Worm (Caenorhabditis elegans): ENCODE results near the gene Y62H9A.5.

The Y62H9A.5 gene

DNA sequence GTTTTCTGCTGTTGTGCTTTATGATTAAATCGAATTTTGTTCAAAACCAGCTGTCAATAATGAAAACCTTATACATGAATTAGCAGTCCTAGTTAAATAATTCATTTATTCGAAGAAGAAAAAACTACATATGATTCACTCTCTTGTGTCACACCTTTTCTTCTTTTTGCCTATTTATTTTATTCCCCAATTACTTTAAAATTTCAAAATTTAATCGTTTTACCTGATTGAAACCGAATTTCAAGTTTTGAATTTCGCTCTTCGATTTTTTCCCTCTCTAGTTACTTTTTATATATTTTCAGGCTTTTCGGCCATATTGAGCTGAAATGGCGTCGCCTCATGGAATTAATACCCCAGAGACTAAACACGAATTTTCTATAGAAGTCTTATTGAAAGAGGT lies 30.2 kb downstream of the Y62H9A.5 start, which contains the start of gene xtr-1:
Gene xtr-1 (plus strand): TSS at position 301 of the 400 bp plus-strand sequence.
- TF ChIP-seq aha-1 (tag) (peak; percentile 61), zip-2 (tag; optimal IDR thresholded peaks at IDR 0.05) (no peak)

DNA sequence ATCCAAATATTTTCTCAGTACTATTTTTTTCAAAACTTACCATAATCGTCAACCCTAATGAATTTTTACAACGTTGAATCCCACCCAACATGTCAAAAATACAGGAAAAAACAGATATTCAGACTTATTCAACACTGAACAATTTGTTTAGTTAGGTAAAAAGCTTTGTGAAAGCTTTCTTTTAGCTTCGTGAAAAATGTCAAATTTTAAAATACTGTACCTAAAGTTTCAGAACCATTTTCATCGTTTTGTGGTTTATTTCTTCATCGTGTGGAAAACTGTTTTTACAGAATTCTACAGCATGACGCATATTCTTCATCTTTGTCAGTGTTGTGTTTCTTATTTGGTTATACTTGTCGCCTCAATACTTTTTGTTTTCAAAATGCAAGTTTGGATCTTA lies 32.1 kb downstream of the Y62H9A.5 start, which contains the start of gene F54F7.14:
Gene F54F7.14 (plus strand): TSS at position 301 of the 400 bp plus-strand sequence.
- no peak for TF ChIP-seq nhr-76 (tag; optimal IDR thresholded peaks at IDR 0.05)
- no peak for TF ChIP-seq saeg-2 (GFP tag; IDR thresholded peaks at IDR 0.05)
- TF ChIP-seq F10B5.3 (tag; optimal IDR thresholded peaks at IDR 0.05), result no peak
- TF ChIP-seq cey-2 (tag; optimal IDR thresholded peaks at IDR 0.05; ENCODE audit: borderline replicate concordance, insufficient read depth), result no peak
- no peak for TF ChIP-seq zfp-2 (tag; optimal IDR thresholded peaks at IDR 0.05)
- no peak for TF ChIP-seq T26A8.4 (GFP tag; IDR thresholded peaks at IDR 0.05)
- TF ChIP-seq daf-8 (GFP tag; IDR thresholded peaks at IDR 0.05), result no peak
- no peak for TF ChIP-seq arid-1 (GFP tag; conservative IDR thresholded peaks at IDR 0.05)

DNA sequence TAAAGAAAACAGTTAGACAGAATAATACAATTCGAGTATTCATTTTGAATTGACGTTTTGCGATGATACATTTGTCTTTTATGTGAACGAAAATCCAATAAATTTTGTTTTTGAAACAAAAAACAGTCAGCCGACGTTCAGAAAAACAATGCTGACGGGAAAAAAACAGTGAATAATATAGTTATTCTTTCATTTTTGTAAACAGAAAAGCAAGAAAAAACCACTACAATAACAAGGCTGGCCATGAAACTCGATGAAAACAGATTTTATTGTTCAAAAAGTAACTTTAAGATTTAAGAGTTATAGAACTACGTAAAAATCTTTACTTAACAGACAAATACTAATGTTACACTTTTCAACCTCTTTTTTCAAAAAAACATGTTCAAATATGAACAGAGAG lies 32.6 kb downstream of the Y62H9A.5 start, which contains the start of gene F54F7.3:
Gene F54F7.3 (minus strand): TSS at position 101 of the 400 bp plus-strand sequence.
- no peak for TF ChIP-seq lir-3 (tag; optimal IDR thresholded peaks at IDR 0.05)
- no peak for TF ChIP-seq dmd-8 (GFP tag; IDR thresholded peaks at IDR 0.05)
- no peak for TF ChIP-seq arid-1 (GFP tag; conservative IDR thresholded peaks at IDR 0.05)
- TF ChIP-seq unc-130 (GFP tag; optimal IDR thresholded peaks at IDR 0.05), result no peak
- no peak for TF ChIP-seq ZK546.5 (tag; optimal IDR thresholded peaks at IDR 0.05)
- no peak for TF ChIP-seq T20F7.1 (GFP tag; optimal IDR thresholded peaks at IDR 0.05)
- no peak for TF ChIP-seq nhr-11 (tag; optimal IDR thresholded peaks at IDR 0.05)
- TF ChIP-seq tra-1 (GFP tag; IDR thresholded peaks at IDR 0.05), result no peak
- TF ChIP-seq unc-62 (GFP tag; optimal IDR thresholded peaks at IDR 0.05 in 1 of 2), result no peak
- no peak for TF ChIP-seq unc-62 (tag; optimal IDR thresholded peaks at IDR 0.05)
- no peak for TF ChIP-seq nhr-28 (tag; optimal IDR thresholded peaks at IDR 0.05)
- no peak for TF ChIP-seq nhr-10 (tag; optimal IDR thresholded peaks at IDR 0.05)
- no peak for TF ChIP-seq duxl-1 (tag; optimal IDR thresholded peaks at IDR 0.05; ENCODE audit: poor library complexity)
- no peak for TF ChIP-seq egl-27 (tag; optimal IDR thresholded peaks at IDR 0.05)
- no peak for TF ChIP-seq mxl-3 (GFP tag; optimal IDR thresholded peaks at IDR 0.05)
- no peak for TF ChIP-seq dpl-1 (GFP tag; optimal IDR thresholded peaks at IDR 0.05)
- TF ChIP-seq lin-15B (tag; optimal IDR thresholded peaks at IDR 0.05), result no peak

DNA sequence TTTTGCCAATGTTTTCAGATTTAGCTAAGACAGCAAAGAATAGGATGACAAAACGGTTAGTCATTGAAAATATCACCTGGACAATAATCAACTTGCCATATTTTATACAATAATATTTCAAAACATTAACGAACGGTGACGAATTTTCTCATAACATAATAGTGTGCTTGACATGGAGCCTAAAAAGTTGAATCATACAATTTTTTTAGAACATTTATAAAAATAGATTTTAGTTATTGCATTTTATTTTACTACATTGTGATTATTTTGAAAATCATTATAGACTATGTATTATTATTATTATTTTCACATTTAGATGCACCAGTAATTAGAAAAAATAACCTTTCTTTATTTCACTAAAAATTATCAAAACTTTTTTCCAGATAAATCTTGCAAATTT lies 34.1 kb downstream of the Y62H9A.5 start, which contains the start of gene F54F7.9:
Gene F54F7.9 (minus strand): TSS at position 101 of the 400 bp plus-strand sequence.
- no peak for TF ChIP-seq F49E8.2 (tag; optimal IDR thresholded peaks at IDR 0.05; ENCODE audit: borderline replicate concordance)
- no peak for TF ChIP-seq daf-12 (tag; optimal IDR thresholded peaks at IDR 0.05)
- TF ChIP-seq duxl-1 (tag; optimal IDR thresholded peaks at IDR 0.05; ENCODE audit: poor library complexity), result no peak
- no peak for TF ChIP-seq jun-1 (tag; optimal IDR thresholded peaks at IDR 0.05)

DNA sequence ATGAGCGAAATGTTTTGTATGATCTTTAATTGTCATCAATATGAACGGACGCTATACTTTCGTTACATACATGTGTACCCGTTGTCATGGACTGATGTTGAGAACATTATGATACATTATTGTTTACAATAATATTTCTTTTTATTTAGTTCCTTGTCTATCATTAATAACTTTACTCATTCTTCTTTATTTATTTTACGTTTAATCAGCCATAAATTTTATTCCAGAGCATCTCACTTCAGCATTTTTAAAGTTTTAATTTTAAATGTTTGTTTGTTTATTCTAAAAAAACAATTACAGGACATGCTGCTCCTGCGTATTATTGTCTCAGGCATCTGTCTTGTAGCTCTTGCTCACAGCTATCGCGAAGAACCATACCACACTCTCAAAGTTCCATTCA lies 39.3 kb downstream of the Y62H9A.5 start, which contains the start of gene F54F7.2:
Gene F54F7.2 (plus strand): TSS at position 301 of the 400 bp plus-strand sequence.
- TF ChIP-seq hmg-1.1 (GFP tag; IDR thresholded peaks at IDR 0.05) (no peak), lin-29 (GFP tag; IDR thresholded peaks at IDR 0.05) (no peak), nhr-25 (tag; optimal IDR thresholded peaks at IDR 0.05; ENCODE audit: borderline replicate concordance, insufficient read depth) (no peak), zfp-2 (tag; optimal IDR thresholded peaks at IDR 0.05) (no peak), ceh-82 (tag; optimal IDR thresholded peaks at IDR 0.05) (no peak), ceh-62 (tag; optimal IDR thresholded peaks at IDR 0.05) (no peak), pqm-1 (tag; optimal IDR thresholded peaks at IDR 0.05) (no peak), nhr-6 (tag; optimal IDR thresholded peaks at IDR 0.05) (no peak), mxl-2 (GFP tag; conservative IDR thresholded peaks at IDR 0.05) (no peak), ceh-28 (tag; optimal IDR thresholded peaks at IDR 0.05) (no peak), Y75B8A.6 (GFP tag; IDR thresholded peaks at IDR 0.05) (no peak), tra-1 (GFP tag; IDR thresholded peaks at IDR 0.05) (no peak), nhr-102 (tag; optimal IDR thresholded peaks at IDR 0.05) (no peak)

Measured in whole organism, L4 larva.